Fruit fly (Drosophila melanogaster) whole organism, embryonic: Measurements from ENCODE around the gene CG45544.

ENCODE experiments used
- Ada2b ChIP-seq: fragments of 200-800 bp; sonication (Bioruptor generic); IDR thresholded peaks from 2 replicates; pipeline ENCODE4 v1.3.6; 2022; ENCODE audit warnings: missing biosample characterization, missing genetic modification characterization
- BEAF-32 ChIP-seq: fragments of 200-800 bp; sonication (Bioruptor generic); optimal IDR thresholded peaks from 3 replicates; lab custom pipeline; 2017; ENCODE audit warnings: missing biosample characterization, missing genetic modification characterization, mild to moderate bottlenecking, moderate library complexity, missing genetic modification reagents
- Bdp1 ChIP-seq: fragments of 200-800 bp; sonication (Bioruptor generic); optimal IDR thresholded peaks from 3 replicates; lab custom pipeline; 2016; ENCODE audit warnings: missing biosample characterization, missing genetic modification characterization
- CG11398 ChIP-seq: fragments of 200-800 bp; sonication (Bioruptor generic); optimal IDR thresholded peaks from 2 replicates; lab custom pipeline; 2016; ENCODE audit warnings: missing biosample characterization, missing genetic modification characterization
- CG12219 ChIP-seq: fragments of 200-800 bp; sonication (Bioruptor generic); optimal IDR thresholded peaks from 3 replicates; lab custom pipeline; 2018; ENCODE audit warnings: missing biosample characterization, mild to moderate bottlenecking, missing genetic modification characterization
- CG14441 ChIP-seq: fragments of 200-800 bp; sonication (Bioruptor generic); IDR thresholded peaks from 2 replicates; pipeline ENCODE4 v1.3.6; 2022; ENCODE audit warnings: missing biosample characterization, missing genetic modification characterization
- CG14667 ChIP-seq: fragments of 200-800 bp; sonication (Bioruptor generic); IDR thresholded peaks from 2 replicates; pipeline ENCODE4 v1.3.6; 2022; ENCODE audit warnings: missing biosample characterization, missing genetic modification characterization
- CG14965 ChIP-seq: fragments of 200-800 bp; sonication (Bioruptor generic); optimal IDR thresholded peaks from 2 replicates; lab custom pipeline; 2016; ENCODE audit warnings: missing biosample characterization, missing genetic modification characterization, borderline replicate concordance
- CG17186 ChIP-seq: fragments of 200-800 bp; sonication (Bioruptor generic); optimal IDR thresholded peaks from 3 replicates; lab custom pipeline; 2017; ENCODE audit warnings: missing biosample characterization, missing genetic modification reagents, missing genetic modification characterization
- CG17802 ChIP-seq: fragments of 200-800 bp; sonication (Bioruptor generic); optimal IDR thresholded peaks from 2 replicates; lab custom pipeline; 2018; ENCODE audit warnings: missing biosample characterization, mild to moderate bottlenecking, missing genetic modification characterization, moderate library complexity
- CG2129 ChIP-seq: fragments of 200-800 bp; sonication (Bioruptor generic); IDR thresholded peaks from 2 replicates; pipeline ENCODE4 v1.3.6; 2022; ENCODE audit warnings: missing biosample characterization, missing genetic modification characterization; ENCODE audit not compliant: partially characterized antibody
- CG2875 ChIP-seq: fragments of 200-800 bp; sonication (Bioruptor generic); optimal IDR thresholded peaks from 2 replicates; lab custom pipeline; 2017; ENCODE audit warnings: missing biosample characterization, mild to moderate bottlenecking, missing genetic modification characterization, missing genetic modification reagents
- CG4360 ChIP-seq: fragments of 200-800 bp; sonication (Bioruptor generic); IDR thresholded peaks from 2 replicates; pipeline ENCODE4 v1.3.6; 2022; ENCODE audit warnings: missing biosample characterization, missing genetic modification characterization
- CG4730 ChIP-seq: fragments of 200-800 bp; sonication (Bioruptor generic); IDR thresholded peaks from 2 replicates; pipeline ENCODE4 v1.3.6; 2022; ENCODE audit warnings: missing biosample characterization, missing genetic modification characterization
- CG6254 ChIP-seq: fragments of 200-800 bp; sonication (Bioruptor generic); optimal IDR thresholded peaks from 3 replicates; lab custom pipeline; 2017; ENCODE audit warnings: mild to moderate bottlenecking, missing biosample characterization, missing genetic modification reagents, missing genetic modification characterization
- CG6689 ChIP-seq: fragments of 200-800 bp; sonication (Bioruptor generic); IDR thresholded peaks from 2 replicates; pipeline ENCODE4 v1.3.6; 2022; ENCODE audit warnings: missing biosample characterization, missing genetic modification characterization
- CG7271 ChIP-seq: fragments of 200-800 bp; sonication (Bioruptor generic); optimal IDR thresholded peaks from 2 replicates; lab custom pipeline; 2018; ENCODE audit warnings: missing biosample characterization, mild to moderate bottlenecking, missing genetic modification characterization, moderate library complexity
- CG7987 ChIP-seq: fragments of 200-800 bp; sonication (Bioruptor generic); optimal IDR thresholded peaks from 2 replicates; lab custom pipeline; 2018; ENCODE audit warnings: missing biosample characterization, mild to moderate bottlenecking, missing genetic modification characterization, moderate library complexity
- CG8281 ChIP-seq: fragments of 200-800 bp; sonication (Bioruptor generic); optimal IDR thresholded peaks from 2 replicates; lab custom pipeline; 2018; ENCODE audit warnings: missing biosample characterization, mild to moderate bottlenecking, missing genetic modification characterization, moderate library complexity
- CG8944 ChIP-seq: fragments of 200-800 bp; sonication (Bioruptor generic); optimal IDR thresholded peaks from 3 replicates; lab custom pipeline; 2016; ENCODE audit warnings: missing biosample characterization, missing genetic modification characterization
- CG9932 ChIP-seq: fragments of 200-800 bp; sonication (Bioruptor generic); IDR thresholded peaks from 2 replicates; pipeline ENCODE4 v1.3.6; 2022; ENCODE audit warnings: missing biosample characterization, missing genetic modification characterization
- CTCF ChIP-seq: fragments of 200-800 bp; sonication (Bioruptor generic); optimal IDR thresholded peaks from 2 replicates; lab custom pipeline; 2017; ENCODE audit warnings: missing biosample characterization, mild to moderate bottlenecking, missing genetic modification characterization, moderate library complexity
- D ChIP-seq, 2 experiments: fragments of 200-800 bp in 1 of 2; fragments of >200 bp in 1 of 2; sonication (Bioruptor generic) in 1 of 2; optimal IDR thresholded peaks; 2 replicates in 1 of 2; 3 replicates in 1 of 2; lab custom pipeline; 2017; ENCODE audit warnings: mild to moderate bottlenecking in 1 of 2, missing biosample characterization in 1 of 2, missing genetic modification characterization in 1 of 2, missing genetic modification reagents in 1 of 2
- Dref ChIP-seq: fragments of 200-800 bp; sonication (Bioruptor generic); IDR thresholded peaks from 2 replicates; pipeline ENCODE4 v1.3.6; 2022; ENCODE audit warnings: missing biosample characterization, missing genetic modification characterization
- GATAe ChIP-seq: fragments of 200-800 bp; sonication (Bioruptor generic); conservative IDR thresholded peaks from 2 replicates; pipeline ENCODE4 v1.3.6; 2022; ENCODE audit warnings: missing biosample characterization, missing genetic modification characterization
- Hsf ChIP-seq: fragments of 200-800 bp; sonication (Bioruptor generic); optimal IDR thresholded peaks from 3 replicates; lab custom pipeline; 2016; ENCODE audit warnings: missing biosample characterization, missing genetic modification characterization
- Lhr ChIP-seq: fragments of 200-800 bp; sonication (Bioruptor generic); optimal IDR thresholded peaks from 3 replicates; lab custom pipeline; 2017; ENCODE audit warnings: mild to moderate bottlenecking, missing biosample characterization, missing genetic modification reagents, missing genetic modification characterization
- Med ChIP-seq: fragments of 200-800 bp; sonication (Bioruptor generic); peaks from one replicate; lab custom pipeline; 2016; ENCODE audit warnings: missing biosample characterization, missing genetic modification characterization, mild to moderate bottlenecking, inconsistent platforms, moderate library complexity
- Nf-YA ChIP-seq: fragments of 200-800 bp; sonication (Bioruptor generic); IDR thresholded peaks from 2 replicates; pipeline ENCODE4 v1.3.6; 2022; ENCODE audit warnings: missing biosample characterization, missing genetic modification characterization
- Ptx1 ChIP-seq: fragments of 200-800 bp; sonication (Bioruptor generic); IDR thresholded peaks from 2 replicates; pipeline ENCODE4 v1.3.6; 2022; ENCODE audit warnings: missing biosample characterization, missing genetic modification characterization
- Rfx ChIP-seq: fragments of 200-800 bp; sonication (Bioruptor generic); IDR thresholded peaks from 2 replicates; pipeline ENCODE4 v1.3.6; 2022; ENCODE audit warnings: missing biosample characterization, missing genetic modification characterization
- Sox102F ChIP-seq: fragments of 200-800 bp; sonication (Bioruptor generic); optimal IDR thresholded peaks from 2 replicates; lab custom pipeline; 2018; ENCODE audit warnings: missing biosample characterization, mild to moderate bottlenecking, missing genetic modification characterization, moderate library complexity
- Xrp1 ChIP-seq: fragments of 200-800 bp; sonication (Bioruptor generic); IDR thresholded peaks from 2 replicates; pipeline ENCODE4 v1.3.6; 2022; ENCODE audit warnings: missing biosample characterization, missing genetic modification characterization
- YL-1 ChIP-seq: fragments of 200-800 bp; sonication (Bioruptor generic); optimal IDR thresholded peaks from 3 replicates; lab custom pipeline; 2017; ENCODE audit warnings: missing biosample characterization, mild to moderate bottlenecking, missing genetic modification characterization
- btn ChIP-seq: fragments of 200-800 bp; sonication (Bioruptor generic); optimal IDR thresholded peaks from 2 replicates; lab custom pipeline; 2016; ENCODE audit warnings: missing biosample characterization, missing genetic modification characterization
- chm ChIP-seq: fragments of 200-800 bp; sonication (Bioruptor generic); IDR thresholded peaks from 2 replicates; pipeline ENCODE4 v1.3.6; 2022; ENCODE audit warnings: missing biosample characterization, missing genetic modification characterization
- corto ChIP-seq: fragments of 200-800 bp; sonication (Bioruptor generic); optimal IDR thresholded peaks from 2 replicates; lab custom pipeline; 2016; ENCODE audit warnings: missing biosample characterization, mild to moderate bottlenecking, missing genetic modification characterization, moderate library complexity
- danr ChIP-seq: fragments of 200-800 bp; sonication (Bioruptor generic); IDR thresholded peaks from 2 replicates; pipeline ENCODE4 v1.3.6; 2022; ENCODE audit warnings: missing biosample characterization, missing genetic modification characterization
- dati ChIP-seq: fragments of 200-800 bp; sonication (Bioruptor generic); IDR thresholded peaks from 2 replicates; pipeline ENCODE4 v1.3.6; 2022; ENCODE audit warnings: missing biosample characterization, missing genetic modification characterization
- fd64A ChIP-seq: fragments of 200-800 bp; sonication (Bioruptor generic); optimal IDR thresholded peaks from 3 replicates; lab custom pipeline; 2018; ENCODE audit warnings: missing biosample characterization, mild to moderate bottlenecking, missing genetic modification characterization
- gce ChIP-seq: fragments of 200-800 bp; sonication (Bioruptor generic); IDR thresholded peaks from 3 replicates; pipeline ENCODE4 v1.3.6; 2022; ENCODE audit warnings: missing biosample characterization, missing genetic modification characterization
- gem ChIP-seq: fragments of 200-800 bp; sonication (Bioruptor generic); optimal IDR thresholded peaks from 2 replicates; lab custom pipeline; 2019; ENCODE audit warnings: missing biosample characterization, mild to moderate bottlenecking, missing genetic modification characterization, moderate library complexity
- gro ChIP-seq: fragments of 200-800 bp; sonication (Bioruptor generic); optimal IDR thresholded peaks from 2 replicates; lab custom pipeline; 2016; ENCODE audit warnings: missing biosample characterization, missing genetic modification characterization
- jigr1 ChIP-seq: fragments of 200-800 bp; sonication (Bioruptor generic); IDR thresholded peaks from 3 replicates; pipeline ENCODE4 v1.3.6; 2022; ENCODE audit warnings: missing biosample characterization, missing genetic modification characterization
- jumu ChIP-seq: fragments of 200-800 bp; sonication (Bioruptor generic); optimal IDR thresholded peaks from 3 replicates; lab custom pipeline; 2016; ENCODE audit warnings: missing biosample characterization, missing genetic modification characterization
- lov ChIP-seq, 2 experiments: fragments of 200-800 bp in 1 of 2; fragments of >200 bp in 1 of 2; sonication (Bioruptor generic) in 1 of 2; IDR thresholded peaks in 1 of 2; optimal IDR thresholded peaks in 1 of 2; 2 replicates in 1 of 2; 3 replicates in 1 of 2; pipeline versions ENCODE4 v1.3.6 to Lab custom; 2017 to 2022; ENCODE audit warnings: missing biosample characterization in 1 of 2, missing genetic modification characterization in 1 of 2
- mirr ChIP-seq: fragments of 200-800 bp; sonication (Bioruptor generic); optimal IDR thresholded peaks from 3 replicates; lab custom pipeline; 2018; ENCODE audit warnings: missing biosample characterization, mild to moderate bottlenecking, missing genetic modification characterization
- stc ChIP-seq: fragments of 200-800 bp; sonication (Bioruptor generic); IDR thresholded peaks from 2 replicates; pipeline ENCODE4 v1.3.6; 2022; ENCODE audit warnings: missing biosample characterization, missing genetic modification characterization
- tap ChIP-seq: fragments of 200-800 bp; optimal IDR thresholded peaks from 3 replicates; lab custom pipeline; 2019; ENCODE audit warnings: missing biosample characterization, mild to moderate bottlenecking, missing genetic modification characterization, moderate library complexity
- usp ChIP-seq: fragments of >200 bp; optimal IDR thresholded peaks from 2 replicates; lab custom pipeline; 2017; ENCODE audit warnings: missing biosample characterization, missing genetic modification characterization
- wek ChIP-seq: fragments of 200-800 bp; sonication (Bioruptor generic); optimal IDR thresholded peaks from 3 replicates; lab custom pipeline; 2018; ENCODE audit warnings: missing biosample characterization, mild to moderate bottlenecking, missing genetic modification characterization, moderate library complexity

CG45544 gene

DNA sequence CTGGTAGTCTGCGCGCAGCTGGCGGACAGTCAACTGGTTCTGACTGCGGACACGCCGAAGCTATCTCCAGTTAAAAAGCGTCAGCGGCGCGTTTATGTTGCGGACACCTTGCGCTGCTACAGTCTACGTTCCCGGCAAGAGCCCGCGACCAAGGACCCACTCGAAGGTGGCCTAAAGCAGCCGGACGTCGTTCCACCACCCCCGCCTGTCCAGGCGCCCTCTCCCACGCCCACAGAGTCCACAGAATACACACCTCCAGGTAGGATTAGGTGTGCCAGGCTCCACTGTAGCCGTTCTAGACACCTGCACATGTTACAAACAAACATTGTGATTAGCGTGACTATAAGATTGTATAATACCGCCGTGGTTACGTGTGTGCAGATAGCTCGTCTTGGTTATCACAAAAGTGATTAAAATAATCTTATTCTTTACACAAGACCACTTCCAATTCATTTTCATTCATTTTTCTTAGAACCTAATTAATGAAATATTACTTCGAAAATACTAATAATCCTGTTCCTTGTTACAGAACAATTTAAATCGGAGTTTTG is 25.7 kb upstream of the CG45544 start (continued):
- TF ChIP-seq CG6689 (GFP tag; lab: Robert Waterston, UW) (no peak), jigr1 (GFP tag; lab: Robert Waterston, UW) (no peak), CG4730 (GFP tag; lab: Robert Waterston, UW) (no peak), CG9932 (GFP tag; lab: Robert Waterston, UW) (peak; percentile 36; the same call in 1 of the 2 replicates), Ptx1 (GFP tag; lab: Robert Waterston, UW) (no peak), corto (no peak), Med (peak; percentile 83), CG14441 (GFP tag; lab: Robert Waterston, UW) (peak; percentile 42; the same call in 1 of the 2 replicates), CG17802 (no peak), Nf-YA (GFP tag; lab: Robert Waterston, UW) (no peak), Xrp1 (GFP tag; lab: Robert Waterston, UW) (no peak), Dref (GFP tag; lab: Robert Waterston, UW) (0 out of 2 replicates have a peak, but pooled peaks have one; percentile 23), Lhr (GFP tag; lab: Kevin White, UChicago) (no peak), Ada2b (GFP tag; lab: Robert Waterston, UW) (0 out of 2 replicates have a peak, but pooled peaks have one; percentile 15), tap (tag; lab: Kevin White, UChicago) (no peak), CG12219 (GFP tag; lab: Kevin White, UChicago) (no peak), usp (no peak), wek (GFP tag; lab: Kevin White, UChicago) (no peak), fd64A (GFP tag; lab: Kevin White, UChicago) (no peak), CG11398 (GFP tag; lab: Kevin White, UChicago) (no peak), BEAF-32 (GFP tag; lab: Kevin White, UChicago) (no peak), chm (GFP tag; lab: Robert Waterston, UW) (no peak), danr (GFP tag; lab: Robert Waterston, UW) (no peak), CG14667 (GFP tag; lab: Robert Waterston, UW) (no peak), CTCF (GFP tag; lab: Kevin White, UChicago) (no peak), CG17186 (GFP tag; lab: Kevin White, UChicago) (no peak), mirr (GFP tag; lab: Kevin White, UChicago) (peak; percentile 71), CG2875 (no peak), CG7271 (tag; lab: Kevin White, UChicago) (no peak), CG14965 (GFP tag; lab: Kevin White, UChicago) (no peak), YL-1 (GFP tag; lab: Kevin White, UChicago) (no peak), CG7987 (GFP tag; lab: Kevin White, UChicago) (no peak), stc (GFP tag; lab: Robert Waterston, UW) (no peak; the same call in 1 of the 2 replicates), CG4360 (GFP tag; lab: Robert Waterston, UW) (no peak), CG8281 (tag; lab: Kevin White, UChicago) (no peak), CG2129 (no peak), gro (GFP tag; lab: Kevin White, UChicago) (no peak), GATAe (GFP tag; lab: Robert Waterston, UW) (peak; percentile 49; the same call in 1 of the 2 replicates), Bdp1 (GFP tag; lab: Kevin White, UChicago) (no peak), Rfx (GFP tag; lab: Robert Waterston, UW) (peak; percentile 55), btn (GFP tag; lab: Kevin White, UChicago) (no peak), gce (no peak), Sox102F (GFP tag; lab: Kevin White, UChicago) (no peak), CG8944 (GFP tag; lab: Kevin White, UChicago) (no peak), CG6254 (GFP tag; lab: Kevin White, UChicago) (no peak), lov (optimal IDR thresholded peaks at IDR 0.05; lab: Kevin White, UChicago) (no peak), lov (GFP tag; IDR thresholded peaks at IDR 0.05; lab: Robert Waterston, UW) (no peak), Hsf (GFP tag; lab: Kevin White, UChicago) (no peak), dati (GFP tag; lab: Robert Waterston, UW) (no peak), gem (no peak), jumu (GFP tag; lab: Kevin White, UChicago) (no peak), D (optimal IDR thresholded peaks at IDR 0.05; lab: Kevin White, UChicago) (no peak), D (GFP tag; optimal IDR thresholded peaks at IDR 0.05; lab: Kevin White, UChicago) (no peak)
